Fruit fly (Drosophila melanogaster): ENCODE data around the gene CG5641.
A peak's percentile ranks its signal among the peaks of the same experiment; 100 is the strongest.

CG5641 gene

dm6 chr3R:12398054-12398453 is 31.0 kb downstream of the CG5641 start:
- peak; percentile 71 for TF ChIP-seq svp (GFP tag)
- TF ChIP-seq CG11294 (GFP tag; IDR thresholded peaks at IDR 0.05): no peak
- TF ChIP-seq vri (GFP tag; optimal IDR thresholded peaks at IDR 0.05): peak; percentile 39
- no peak for TF ChIP-seq CG3919 (GFP tag; optimal IDR thresholded peaks at IDR 0.05)

DNA sequence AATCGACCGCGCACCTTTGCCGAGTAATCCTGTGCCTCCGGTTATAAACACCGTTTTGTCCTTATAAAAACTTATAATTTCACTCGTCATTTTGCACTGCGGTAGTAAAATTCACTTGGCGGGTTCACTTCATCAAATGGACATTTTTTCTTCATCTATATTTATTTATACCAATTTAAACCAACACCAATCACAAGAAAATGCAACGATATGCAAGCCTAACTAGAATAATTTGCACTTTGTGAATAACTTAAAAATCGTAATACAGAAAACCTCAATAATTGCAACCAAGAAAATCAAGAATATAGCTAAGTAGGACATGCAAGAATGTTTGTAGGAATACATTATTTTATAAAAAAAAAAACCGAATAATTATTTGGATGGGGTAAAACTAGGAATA is 33.2 kb downstream of the CG5641 start, which contains the start of the genes CG10096 and CG10097:
Gene CG10096, minus strand, starts transcription at position 101 of the 400 bp plus-strand sequence.
Gene CG10097, minus strand, starts transcription at position 101 of the 400 bp plus-strand sequence.
- TF ChIP-seq Eip93F (GFP tag; optimal IDR thresholded peaks at IDR 0.05) (no peak), CG31627 (GFP tag; optimal IDR thresholded peaks at IDR 0.05) (no peak), Sox14 (GFP tag; optimal IDR thresholded peaks at IDR 0.05) (no peak), CG6808 (GFP tag; optimal IDR thresholded peaks at IDR 0.05) (no peak), CG32006 (GFP tag; optimal IDR thresholded peaks at IDR 0.05) (no peak), fd59A (GFP tag; optimal IDR thresholded peaks at IDR 0.05) (no peak), CG34406 (GFP tag; optimal IDR thresholded peaks at IDR 0.05) (no peak), Hr4 (GFP tag; optimal IDR thresholded peaks at IDR 0.05) (no peak), CG6276 (GFP tag; optimal IDR thresholded peaks at IDR 0.05) (no peak), topi (GFP tag; optimal IDR thresholded peaks at IDR 0.05) (no peak), Gug (GFP tag; IDR thresholded peaks at IDR 0.05) (no peak), Ets96B (tag; optimal IDR thresholded peaks at IDR 0.05) (no peak), CG15336 (GFP tag; IDR thresholded peaks at IDR 0.05) (no peak)

DNA sequence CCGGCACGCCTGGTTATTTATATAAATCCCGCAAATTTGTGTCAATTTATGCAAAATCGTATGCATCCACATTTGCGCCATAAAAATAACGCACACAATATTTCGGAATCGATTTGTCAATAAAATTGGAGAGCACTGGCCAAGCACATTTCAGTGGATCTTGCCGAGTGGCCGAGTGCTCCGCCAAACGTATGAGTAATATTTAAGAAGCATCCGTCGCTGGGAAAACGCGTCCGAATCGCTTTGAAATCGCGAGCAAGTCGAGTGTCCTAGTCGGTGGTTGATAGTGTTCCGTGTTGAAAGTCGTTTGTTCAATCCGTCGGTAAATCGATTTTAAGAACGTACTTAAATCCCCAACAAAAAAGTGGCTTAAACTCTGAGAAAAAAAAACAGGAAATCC is 42.1 kb downstream of the CG5641 start, which contains the start of gene CG33098:
Gene CG33098, plus strand, starts transcription at position 224 of the 400 bp plus-strand sequence.
- TF ChIP-seq Blimp-1 (GFP tag; optimal IDR thresholded peaks at IDR 0.05) (no peak), Smox (GFP tag; optimal IDR thresholded peaks at IDR 0.05) (no peak)

- TF ChIP-seq CG11294 (GFP tag; IDR thresholded peaks at IDR 0.05) (no peak), CG6163 (GFP tag; IDR thresholded peaks at IDR 0.05) (no peak), CG8319 (GFP tag; optimal IDR thresholded peaks at IDR 0.05) (no peak), Ets21C (GFP tag; optimal IDR thresholded peaks at IDR 0.05) (no peak), CG32006 (GFP tag; optimal IDR thresholded peaks at IDR 0.05) (no peak), CG31627 (GFP tag; optimal IDR thresholded peaks at IDR 0.05) (no peak)
Measured at dm6 chr3R:12385949-12386348, 43.1 kb downstream of the CG5641 start, which contains the start of gene Sol1. Gene Sol1, plus strand, starts transcription at chr3R:12386249.

- TF ChIP-seq topi (GFP tag; optimal IDR thresholded peaks at IDR 0.05) (no peak), Sox14 (GFP tag; optimal IDR thresholded peaks at IDR 0.05) (no peak), Lpt (GFP tag; optimal IDR thresholded peaks at IDR 0.05) (peak; percentile 24), CG10669 (GFP tag; optimal IDR thresholded peaks at IDR 0.05) (no peak), Eip93F (GFP tag; optimal IDR thresholded peaks at IDR 0.05) (no peak), CG15336 (GFP tag; IDR thresholded peaks at IDR 0.05) (no peak), Hr39 (GFP tag; optimal IDR thresholded peaks at IDR 0.05) (no peak), eg (GFP tag; IDR thresholded peaks at IDR 0.05) (0 out of 3 replicates have a peak, but pooled peaks have one; percentile 18), lz (GFP tag; optimal IDR thresholded peaks at IDR 0.05) (no peak), Eip78C (GFP tag) (no peak), CG6854 (GFP tag; optimal IDR thresholded peaks at IDR 0.05) (no peak), CG32006 (GFP tag; optimal IDR thresholded peaks at IDR 0.05) (no peak), CG31627 (GFP tag; optimal IDR thresholded peaks at IDR 0.05) (no peak)
Measured at dm6 chr3R:12384274-12384673, 44.8 kb downstream of the CG5641 start.

- TF ChIP-seq Hr4 (GFP tag; optimal IDR thresholded peaks at IDR 0.05) (no peak), fkh (GFP tag; optimal IDR thresholded peaks at IDR 0.05) (peak; percentile 73), Eip78C (GFP tag) (peak; percentile 71), acj6 (GFP tag; optimal IDR thresholded peaks at IDR 0.05) (no peak)
Measured at dm6 chr3R:12383784-12384183, 45.3 kb downstream of the CG5641 start.
